Worm (Caenorhabditis elegans): ENCODE results near the gene M01H9.4.

ce11 chrIV:4447284-4447366 is 35.6 kb downstream of the M01H9.4 start, which contains the start of gene chat-1:
- TF ChIP-seq hnd-1 (tag; optimal IDR thresholded peaks at IDR 0.05): no peak
- peak; percentile 11 for TF ChIP-seq ama-1 (optimal IDR thresholded peaks at IDR 0.05)
- no peak for TF ChIP-seq pes-1 (GFP tag; IDR thresholded peaks at IDR 0.05)
- TF ChIP-seq tra-4 (tag; optimal IDR thresholded peaks at IDR 0.05): no peak
- TF ChIP-seq ceh-13 (GFP tag; optimal IDR thresholded peaks at IDR 0.05): no peak
- TF ChIP-seq hmg-4 (GFP tag; optimal IDR thresholded peaks at IDR 0.05): no peak
- no peak for TF ChIP-seq aly-1 (tag; optimal IDR thresholded peaks at IDR 0.05)
- no peak for TF ChIP-seq flt-1 (GFP tag; IDR thresholded peaks at IDR 0.05)
- TF ChIP-seq tbx-37 (GFP tag; conservative IDR thresholded peaks at IDR 0.05): no peak
- TF ChIP-seq tbx-11 (GFP tag; IDR thresholded peaks at IDR 0.05): no peak
- no peak for TF ChIP-seq ceh-36 (tag; optimal IDR thresholded peaks at IDR 0.05)
